Fruit fly (Drosophila melanogaster) whole organism, pupa: Measurements from ENCODE around the gene Sec3.

Experiments used
- CG10348 ChIP-seq: fragments of 200-800 bp; sonication (Bioruptor generic); IDR thresholded peaks from 2 replicates; pipeline ENCODE4 v1.3.6; 2022; ENCODE audit warnings: missing biosample characterization, missing genetic modification characterization
- CG12605 ChIP-seq: fragments of 200-800 bp; sonication (Bioruptor generic); IDR thresholded peaks from 2 replicates; pipeline ENCODE4 v1.3.6; 2022; ENCODE audit warnings: missing biosample characterization, missing genetic modification characterization
- CG13204 ChIP-seq: fragments of 200-800 bp; sonication (Bioruptor generic); optimal IDR thresholded peaks from 2 replicates; lab custom pipeline; 2018; ENCODE audit warnings: missing biosample characterization, mild to moderate bottlenecking, missing genetic modification characterization, moderate library complexity
- CG17806 ChIP-seq: fragments of 200-800 bp; sonication (Bioruptor generic); optimal IDR thresholded peaks from 2 replicates; lab custom pipeline; 2018; ENCODE audit warnings: missing biosample characterization, mild to moderate bottlenecking, missing genetic modification characterization, moderate library complexity
- CG34367 ChIP-seq: fragments of 200-800 bp; sonication (Bioruptor generic); optimal IDR thresholded peaks from 2 replicates; lab custom pipeline; 2018; ENCODE audit warnings: missing biosample characterization, mild to moderate bottlenecking, missing genetic modification characterization
- CG8159 ChIP-seq: fragments of 200-800 bp; sonication (Bioruptor generic); optimal IDR thresholded peaks from 3 replicates; lab custom pipeline; 2018; ENCODE audit warnings: missing biosample characterization, mild to moderate bottlenecking, missing genetic modification characterization, moderate library complexity
- D1 ChIP-seq: fragments of 200-800 bp; sonication (Bioruptor generic); optimal IDR thresholded peaks from 2 replicates; lab custom pipeline; 2018; ENCODE audit warnings: missing biosample characterization, mild to moderate bottlenecking, missing genetic modification characterization, moderate library complexity
- EcR ChIP-seq: fragments of 200-800 bp; sonication (Bioruptor generic); optimal IDR thresholded peaks from 3 replicates; lab custom pipeline; 2019; ENCODE audit warnings: missing biosample characterization, missing genetic modification characterization, mild to moderate bottlenecking, moderate library complexity, missing genetic modification reagents
- Pif1B ChIP-seq: fragments of 200-800 bp; sonication (Bioruptor generic); optimal IDR thresholded peaks from 3 replicates; lab custom pipeline; 2016; ENCODE audit warnings: missing biosample characterization, missing genetic modification characterization
- Snoo ChIP-seq: fragments of 200-800 bp; sonication (Bioruptor generic); optimal IDR thresholded peaks from 3 replicates; lab custom pipeline; 2017; ENCODE audit warnings: missing biosample characterization, mild to moderate bottlenecking, missing genetic modification characterization, inconsistent platforms
- fd96Ca ChIP-seq: fragments of 200-800 bp; sonication (Bioruptor generic); IDR thresholded peaks from 3 replicates; pipeline ENCODE4 v1.3.6; 2022; ENCODE audit warnings: missing biosample characterization, missing genetic modification characterization
- gl ChIP-seq: fragments of 200-800 bp; sonication (Bioruptor generic); optimal IDR thresholded peaks from 2 replicates; lab custom pipeline; 2018; ENCODE audit warnings: missing biosample characterization, mild to moderate bottlenecking, missing genetic modification characterization

DNA sequence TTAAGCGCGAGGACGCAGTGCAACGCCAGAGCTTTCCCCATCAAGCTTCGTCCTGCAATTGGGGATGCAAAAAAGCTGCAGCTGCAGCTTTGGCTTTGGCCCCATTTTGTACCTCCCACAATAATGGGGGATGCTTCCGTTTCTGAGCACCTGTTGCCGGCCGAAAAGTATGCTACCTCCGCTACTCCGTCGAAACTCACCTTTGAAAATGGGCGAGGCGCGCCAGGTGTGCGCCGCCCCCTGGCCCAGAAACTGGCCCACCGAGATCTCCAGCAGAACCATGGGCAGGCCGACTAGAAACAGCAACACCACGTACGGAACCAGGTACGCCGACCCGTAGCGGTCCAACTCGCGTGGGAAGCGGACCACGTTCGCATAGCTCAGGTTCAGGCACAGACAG is 23.6 kb downstream of the Sec3 start:
- no peak for TF ChIP-seq CG10348 (GFP tag; lab: Robert Waterston, UW)
- no peak for TF ChIP-seq fd96Ca (GFP tag; lab: Robert Waterston, UW)
- no peak for TF ChIP-seq EcR (GFP tag; lab: Kevin White, UChicago)
- TF ChIP-seq CG8159 (tag; lab: Kevin White, UChicago) = no peak
- no peak for TF ChIP-seq gl (tag; lab: Kevin White, UChicago)
- TF ChIP-seq CG17806 (tag; lab: Kevin White, UChicago) = no peak
- no peak for TF ChIP-seq CG34367
- TF ChIP-seq Snoo (tag; lab: Kevin White, UChicago) = no peak
- TF ChIP-seq Pif1B (GFP tag; lab: Kevin White, UChicago) = no peak
- TF ChIP-seq CG12605 (GFP tag; lab: Robert Waterston, UW) = peak; percentile 77
- no peak for TF ChIP-seq CG13204
- TF ChIP-seq D1 (tag; lab: Kevin White, UChicago) = no peak
